Worm (Caenorhabditis elegans) whole organism, mixed stage, embryonic: ENCODE results near the gene Y45G5AM.5.

Experiments used
- M03D4.4 ChIP-seq: sonication (generic microtip); optimal IDR thresholded peaks from 2 replicates; lab custom pipeline; 2017; ENCODE audit warnings: mild to moderate bottlenecking, missing genetic modification characterization, missing compliant biosample characterization
- bed-3 ChIP-seq: fragments of 200-800 bp; sonication (Bioruptor generic); optimal IDR thresholded peaks from 3 replicates; lab custom pipeline; 2018; ENCODE audit warnings: mild to moderate bottlenecking, missing genetic modification characterization, moderate library complexity, missing compliant biosample characterization
- blmp-1 ChIP-seq: fragments of 150-350 bp; optimal IDR thresholded peaks from 2 replicates; lab custom pipeline; 2014; ENCODE audit warnings: missing biosample characterization, missing genetic modification characterization
- ceh-39 ChIP-seq: fragments of 150-350 bp; optimal IDR thresholded peaks from 2 replicates; lab custom pipeline; 2014; ENCODE audit warnings: missing biosample characterization, missing genetic modification characterization
- ceh-43 ChIP-seq: fragments of 200-800 bp; sonication (Bioruptor generic); optimal IDR thresholded peaks from 2 replicates; lab custom pipeline; 2018; ENCODE audit warnings: mild to moderate bottlenecking, missing genetic modification characterization, moderate library complexity, missing compliant biosample characterization
- ces-1 ChIP-seq: fragments of 150-350 bp; optimal IDR thresholded peaks from 2 replicates; lab custom pipeline; 2014; ENCODE audit warnings: missing biosample characterization, missing genetic modification reagents, missing genetic modification characterization
- cnd-1 ChIP-seq: fragments of 200-800 bp; sonication (Bioruptor generic); optimal IDR thresholded peaks from 2 replicates; lab custom pipeline; 2018; ENCODE audit warnings: mild to moderate bottlenecking, missing genetic modification characterization, missing compliant biosample characterization
- drap-1 ChIP-seq: fragments of 200-800 bp; sonication (Bioruptor generic); optimal IDR thresholded peaks from 3 replicates; lab custom pipeline; 2018; ENCODE audit warnings: mild to moderate bottlenecking, missing genetic modification characterization, missing compliant biosample characterization
- elt-1 ChIP-seq: sonication (generic microtip); optimal IDR thresholded peaks from 2 replicates; lab custom pipeline; 2017; ENCODE audit warnings: missing genetic modification characterization, mild to moderate bottlenecking, missing compliant biosample characterization, antibody characterized with exemption, moderate library complexity, borderline replicate concordance; ENCODE audit not compliant: insufficient read depth
- elt-3 ChIP-seq: fragments of 150-350 bp; optimal IDR thresholded peaks from 2 replicates; lab custom pipeline; 2014; ENCODE audit warnings: missing biosample characterization, missing genetic modification characterization
- hlh-1 ChIP-seq: fragments of 150-350 bp; optimal IDR thresholded peaks from 2 replicates; lab custom pipeline; 2014; ENCODE audit warnings: missing biosample characterization, missing genetic modification reagents, missing genetic modification characterization
- lin-13 ChIP-seq: fragments of 150-350 bp; optimal IDR thresholded peaks from 2 replicates; lab custom pipeline; 2014; ENCODE audit warnings: missing biosample characterization, missing genetic modification characterization
- lsy-2 ChIP-seq: fragments of 150-350 bp; optimal IDR thresholded peaks from 2 replicates; lab custom pipeline; 2014; ENCODE audit warnings: missing biosample characterization, missing genetic modification characterization
- mep-1 ChIP-seq: fragments of 150-350 bp; optimal IDR thresholded peaks from 2 replicates; lab custom pipeline; 2017; ENCODE audit warnings: missing biosample characterization, missing genetic modification reagents, missing genetic modification characterization, inconsistent platforms
- mls-2 ChIP-seq: sonication (generic microtip); optimal IDR thresholded peaks from 2 replicates; lab custom pipeline; 2016; ENCODE audit warnings: mild to moderate bottlenecking, missing genetic modification characterization, moderate library complexity, missing compliant biosample characterization
- nhr-12 ChIP-seq: fragments of 150-350 bp; optimal IDR thresholded peaks from 2 replicates; lab custom pipeline; 2014; ENCODE audit warnings: missing biosample characterization, missing genetic modification characterization
- nhr-237 ChIP-seq: fragments of 150-350 bp; optimal IDR thresholded peaks from 2 replicates; lab custom pipeline; 2014; ENCODE audit warnings: missing biosample characterization, missing genetic modification characterization
- nhr-28 ChIP-seq: fragments of 150-350 bp; optimal IDR thresholded peaks from 2 replicates; lab custom pipeline; 2014; ENCODE audit warnings: missing biosample characterization, missing genetic modification characterization
- pha-4 ChIP-seq: fragments of 150-350 bp; optimal IDR thresholded peaks from 2 replicates; lab custom pipeline; 2018; ENCODE audit warnings: missing biosample characterization, missing genetic modification reagents, missing genetic modification characterization
- sem-2 ChIP-seq: fragments of 200-800 bp; sonication (Bioruptor generic); optimal IDR thresholded peaks from 2 replicates; lab custom pipeline; 2018; ENCODE audit warnings: mild to moderate bottlenecking, missing genetic modification characterization, missing compliant biosample characterization
- sptf-1 ChIP-seq: sonication (generic microtip); optimal IDR thresholded peaks from 2 replicates; lab custom pipeline; 2017; ENCODE audit warnings: mild to moderate bottlenecking, missing genetic modification characterization, moderate library complexity, missing compliant biosample characterization
- tbx-8 ChIP-seq: fragments of 200-800 bp; sonication (Bioruptor generic); optimal IDR thresholded peaks from 2 replicates; lab custom pipeline; 2018; ENCODE audit warnings: mild to moderate bottlenecking, missing genetic modification characterization, moderate library complexity, missing compliant biosample characterization
- unc-120 ChIP-seq: sonication (generic microtip); optimal IDR thresholded peaks from 2 replicates; lab custom pipeline; 2017; ENCODE audit warnings: missing genetic modification characterization, missing compliant biosample characterization; ENCODE audit not compliant: poor library complexity, severe bottlenecking
- unc-39 ChIP-seq: fragments of 150-350 bp; optimal IDR thresholded peaks from 2 replicates; lab custom pipeline; 2014; ENCODE audit warnings: missing biosample characterization, missing genetic modification characterization
- unc-62 ChIP-seq: fragments of 150-350 bp; optimal IDR thresholded peaks from 2 replicates; lab custom pipeline; 2014; ENCODE audit warnings: missing biosample characterization, missing genetic modification reagents, missing genetic modification characterization
- zip-8 ChIP-seq: fragments of 150-350 bp; optimal IDR thresholded peaks from 2 replicates; lab custom pipeline; 2014; ENCODE audit warnings: missing biosample characterization, missing genetic modification characterization
- ztf-11 ChIP-seq: fragments of 150-350 bp; optimal IDR thresholded peaks from 2 replicates; lab custom pipeline; 2014; ENCODE audit warnings: missing biosample characterization, missing genetic modification characterization

Y45G5AM.5 gene

ce11 chrV:4122415-4122814 lies 37.8 kb upstream of the Y45G5AM.5 start, which contains the start of gene phat-5:
Gene phat-5, minus strand, starts transcription at chrV:4122515.
- TF ChIP-seq lsy-2 (tag; lab: Kevin White, UChicago) (no peak), pha-4 (no peak), mep-1 (no peak), tbx-8 (GFP tag; lab: Kevin White, UChicago) (no peak), cnd-1 (tag; lab: Kevin White, UChicago) (no peak), sem-2 (GFP tag; lab: Kevin White, UChicago) (no peak), unc-120 (tag; lab: Kevin White, UChicago) (no peak), elt-1 (tag; lab: Kevin White, UChicago) (no peak), bed-3 (GFP tag; lab: Kevin White, UChicago) (no peak), blmp-1 (tag; lab: Kevin White, UChicago) (no peak), unc-39 (tag; lab: Kevin White, UChicago) (no peak), ces-1 (GFP tag; lab: Kevin White, UChicago) (no peak), nhr-12 (tag; lab: Kevin White, UChicago) (no peak), zip-8 (tag; lab: Kevin White, UChicago) (no peak), lin-13 (tag; lab: Kevin White, UChicago) (no peak), mls-2 (tag; lab: Kevin White, UChicago) (no peak), nhr-28 (tag; lab: Kevin White, UChicago) (no peak), elt-3 (no peak), ztf-11 (tag; lab: Kevin White, UChicago) (no peak)
- TF ChIP-seq, all 35 proteins: peak for 0

- TF ChIP-seq ces-1 (GFP tag; lab: Kevin White, UChicago): no peak
- no peak for TF ChIP-seq elt-1 (tag; lab: Kevin White, UChicago)
- TF ChIP-seq blmp-1 (tag; lab: Kevin White, UChicago): no peak
- no peak for TF ChIP-seq unc-120 (tag; lab: Kevin White, UChicago)
- TF ChIP-seq sem-2 (GFP tag; lab: Kevin White, UChicago): no peak
- no peak for TF ChIP-seq pha-4
- no peak for TF ChIP-seq sptf-1 (tag; lab: Kevin White, UChicago)
Measured at ce11 chrV:4125552-4126084, 34.6 kb upstream of the Y45G5AM.5 start, which contains the start of gene T05B4.12. Gene T05B4.12, minus strand, starts transcription at chrV:4126034.

DNA sequence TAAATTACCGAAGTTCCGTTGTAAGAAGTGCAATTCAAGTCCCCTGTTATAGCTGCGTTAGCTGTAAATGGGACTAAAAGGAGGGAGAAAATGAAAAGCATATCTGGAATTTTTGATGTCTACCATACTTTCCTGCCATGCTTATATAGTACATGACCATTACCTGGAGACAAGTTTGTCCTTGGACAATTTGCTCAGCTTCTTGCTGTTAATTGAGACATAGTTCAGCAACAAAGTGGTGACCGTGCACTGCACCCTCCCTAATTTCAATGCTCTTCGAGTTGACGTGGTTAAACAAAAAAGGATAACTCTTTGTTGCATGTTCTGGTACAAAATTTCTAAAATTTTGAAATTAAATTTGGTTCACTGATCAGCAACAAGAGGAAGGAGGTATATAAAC lies 32.8 kb upstream of the Y45G5AM.5 start, which contains the start of gene T05B4.13:
Gene T05B4.13 (minus strand): TSS at position 101 of the 400 bp plus-strand sequence.
- TF ChIP-seq ztf-11 (tag; lab: Kevin White, UChicago) (no peak), elt-1 (tag; lab: Kevin White, UChicago) (no peak), drap-1 (no peak), hlh-1 (tag; lab: Kevin White, UChicago) (no peak), unc-120 (tag; lab: Kevin White, UChicago) (no peak), ceh-43 (GFP tag; lab: Kevin White, UChicago) (no peak), cnd-1 (tag; lab: Kevin White, UChicago) (no peak), M03D4.4 (tag; lab: Kevin White, UChicago) (no peak), bed-3 (GFP tag; lab: Kevin White, UChicago) (no peak), mls-2 (tag; lab: Kevin White, UChicago) (no peak)

DNA sequence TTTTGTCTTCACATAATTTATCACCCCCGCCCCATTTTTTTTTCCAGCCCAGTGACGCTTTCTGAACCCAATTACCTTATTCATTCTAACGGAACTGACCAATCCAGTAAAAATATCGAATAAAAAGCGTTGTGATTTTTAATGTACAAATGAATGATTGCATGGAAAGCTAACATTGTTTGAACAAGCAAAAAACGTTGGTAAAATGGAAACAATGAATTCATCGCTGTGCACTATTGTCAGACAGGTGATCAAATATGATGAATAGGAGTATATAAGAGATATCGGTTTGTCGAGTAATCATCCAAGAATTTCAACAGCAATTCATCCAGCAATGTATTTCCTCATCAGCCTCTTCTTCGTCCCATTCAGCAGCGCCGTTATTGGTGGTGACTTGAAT lies 30.6 kb upstream of the Y45G5AM.5 start, which contains the start of gene phat-4:
Gene phat-4 (plus strand): TSS at position 301 of the 400 bp plus-strand sequence.
- no peak for TF ChIP-seq ceh-39 (tag; lab: Kevin White, UChicago)
- no peak for TF ChIP-seq nhr-28 (tag; lab: Kevin White, UChicago)

ce11 chrV:4131471-4131939 lies 28.7 kb upstream of the Y45G5AM.5 start, which contains the start of gene nhr-57:
Gene nhr-57, plus strand, starts transcription at chrV:4131889.
- TF ChIP-seq nhr-237 (tag; lab: Kevin White, UChicago): peak; percentile 31
- TF ChIP-seq elt-3: peak; percentile 87
- no peak for TF ChIP-seq sem-2 (GFP tag; lab: Kevin White, UChicago)
- peak; percentile 41 for TF ChIP-seq unc-62 (GFP tag; lab: Kevin White, UChicago)
- no peak for TF ChIP-seq M03D4.4 (tag; lab: Kevin White, UChicago)
- TF ChIP-seq blmp-1 (tag; lab: Kevin White, UChicago): no peak
- no peak for TF ChIP-seq lin-13 (tag; lab: Kevin White, UChicago)
